Fruit fly (Drosophila melanogaster) whole organism, wandering third instar larva: ENCODE data around the gene Vps45.
A peak's percentile ranks its signal among the peaks of the same experiment; 100 is the strongest.

Source experiments
- Abd-B ChIP-seq: fragments of >200 bp; optimal IDR thresholded peaks from 2 replicates; lab custom pipeline; 2017; ENCODE audit warnings: missing biosample characterization, missing genetic modification characterization
- CG32264 ChIP-seq: fragments of 200-800 bp; sonication (Bioruptor generic); optimal IDR thresholded peaks from 2 replicates; lab custom pipeline; 2016; ENCODE audit warnings: missing biosample characterization, missing genetic modification characterization
- CG9705 ChIP-seq: fragments of 200-800 bp; sonication (Bioruptor generic); optimal IDR thresholded peaks from 2 replicates; lab custom pipeline; 2018; ENCODE audit warnings: missing biosample characterization, mild to moderate bottlenecking, missing genetic modification characterization
- CrebA ChIP-seq: fragments of 200-800 bp; sonication (Bioruptor generic); optimal IDR thresholded peaks from 2 replicates; lab custom pipeline; 2016; ENCODE audit warnings: missing biosample characterization, mild to moderate bottlenecking, missing genetic modification characterization, borderline replicate concordance
- Dfd ChIP-seq: fragments of >200 bp; optimal IDR thresholded peaks from 2 replicates; lab custom pipeline; 2017; ENCODE audit warnings: missing biosample characterization, missing genetic modification characterization
- Dif ChIP-seq: fragments of 200-275, 200-300 bp; sonication (Bioruptor generic); optimal IDR thresholded peaks from 2 replicates; lab custom pipeline; 2018; ENCODE audit warnings: missing biosample characterization, missing genetic modification characterization; ENCODE audit not compliant: partially characterized antibody
- GATAd ChIP-seq: sonication (Bioruptor generic); optimal IDR thresholded peaks from 2 replicates; lab custom pipeline; 2016; ENCODE audit warnings: missing biosample characterization, missing genetic modification characterization
- HLH106 ChIP-seq: fragments of 200-800 bp; optimal IDR thresholded peaks from 3 replicates; lab custom pipeline; 2019; ENCODE audit warnings: missing biosample characterization, mild to moderate bottlenecking, missing genetic modification characterization, moderate library complexity
- Hnf4 ChIP-seq: fragments of 200-800 bp; sonication (Bioruptor generic); optimal IDR thresholded peaks from 2 replicates; lab custom pipeline; 2016; ENCODE audit warnings: missing biosample characterization, mild to moderate bottlenecking, missing genetic modification characterization
- Hr78 ChIP-seq: fragments of >200 bp; optimal IDR thresholded peaks from 2 replicates; lab custom pipeline; 2017; ENCODE audit warnings: missing biosample characterization, missing genetic modification characterization
- Hr83 ChIP-seq: fragments of 200-300 bp; sonication (Bioruptor generic); optimal IDR thresholded peaks from 2 replicates; lab custom pipeline; 2016; ENCODE audit warnings: missing biosample characterization, mild to moderate bottlenecking, missing genetic modification characterization, moderate library complexity; ENCODE audit not compliant: poor library complexity, severe bottlenecking
- Jra ChIP-seq: sonication (Bioruptor generic); optimal IDR thresholded peaks from 2 replicates; lab custom pipeline; 2016; ENCODE audit warnings: missing biosample characterization, missing genetic modification characterization
- Mio ChIP-seq: sonication (Bioruptor generic); optimal IDR thresholded peaks from 2 replicates; lab custom pipeline; 2016; ENCODE audit warnings: missing biosample characterization, missing genetic modification characterization
- Myc ChIP-seq: fragments of >200 bp; optimal IDR thresholded peaks from 2 replicates; lab custom pipeline; 2017
- N ChIP-seq: fragments of >200 bp; optimal IDR thresholded peaks from 2 replicates; lab custom pipeline; 2018; ENCODE audit warnings: missing biosample characterization, missing external identifiers, missing genetic modification characterization
- OdsH ChIP-seq: fragments of 200-800 bp; sonication (Bioruptor generic); optimal IDR thresholded peaks from 2 replicates; lab custom pipeline; 2016; ENCODE audit warnings: missing biosample characterization, mild to moderate bottlenecking, missing genetic modification characterization
- Rel ChIP-seq, 2 experiments: fragments of 200-800 bp; sonication (Bioruptor generic) in 1 of 2; optimal IDR thresholded peaks; 2 replicates in 1 of 2; 3 replicates in 1 of 2; lab custom pipeline; 2016 to 2019; ENCODE audit warnings: mild to moderate bottlenecking in 2 of 2, missing biosample characterization in 2 of 2, missing genetic modification characterization in 2 of 2, moderate library complexity in 1 of 2
- Sp1 ChIP-seq: fragments of 200-800 bp; sonication (Bioruptor generic); optimal IDR thresholded peaks from 3 replicates; lab custom pipeline; 2019; ENCODE audit warnings: missing biosample characterization, mild to moderate bottlenecking, missing genetic modification characterization, moderate library complexity
- Vsx2 ChIP-seq: fragments of 200-300, 225-300 bp; sonication (Bioruptor generic); optimal IDR thresholded peaks from 2 replicates; lab custom pipeline; 2018; ENCODE audit warnings: missing biosample characterization, missing genetic modification characterization; ENCODE audit not compliant: partially characterized antibody
- br ChIP-seq: fragments of 200-800 bp; sonication (Bioruptor generic); optimal IDR thresholded peaks from 2 replicates; lab custom pipeline; 2016; ENCODE audit warnings: missing biosample characterization, missing genetic modification characterization
- brk ChIP-seq: fragments of 200-800 bp; sonication (Bioruptor generic); optimal IDR thresholded peaks from 2 replicates; lab custom pipeline; 2016; ENCODE audit warnings: missing biosample characterization, mild to moderate bottlenecking, missing genetic modification characterization
- dl ChIP-seq, 2 experiments: fragments of 175-275, 200-275 bp in 1 of 2; fragments of 200-275 bp in 1 of 2; sonication (Bioruptor generic); optimal IDR thresholded peaks; lab custom pipeline; 2018; ENCODE audit warnings: mild to moderate bottlenecking in 2 of 2, missing biosample characterization in 2 of 2, missing genetic modification characterization in 2 of 2, moderate library complexity in 2 of 2; ENCODE audit not compliant: partially characterized antibody in 2 of 2, insufficient read depth in 1 of 2
- dmrt93B ChIP-seq: fragments of 200-800 bp; sonication (Bioruptor generic); optimal IDR thresholded peaks from 2 replicates; lab custom pipeline; 2018; ENCODE audit warnings: missing biosample characterization, mild to moderate bottlenecking, missing genetic modification characterization
- dsf ChIP-seq: sonication (Bioruptor generic); optimal IDR thresholded peaks from 2 replicates; lab custom pipeline; 2016; ENCODE audit warnings: missing biosample characterization, missing genetic modification characterization, borderline replicate concordance
- ey ChIP-seq: fragments of 200-800 bp; sonication (Bioruptor generic); optimal IDR thresholded peaks from 2 replicates; lab custom pipeline; 2016; ENCODE audit warnings: missing biosample characterization, missing genetic modification characterization
- foxo ChIP-seq, 2 experiments: fragments of 200-800 bp; sonication (Bioruptor generic); optimal IDR thresholded peaks; 2 replicates in 1 of 2; 3 replicates in 1 of 2; lab custom pipeline; 2016 to 2017; ENCODE audit warnings: missing biosample characterization in 2 of 2, missing genetic modification characterization in 2 of 2
- fru ChIP-seq: fragments of 200-800 bp; sonication (Bioruptor generic); optimal IDR thresholded peaks from 3 replicates; lab custom pipeline; 2016; ENCODE audit warnings: missing biosample characterization, mild to moderate bottlenecking, missing genetic modification characterization
- h ChIP-seq: fragments of 200-800 bp; sonication (Bioruptor generic); optimal IDR thresholded peaks from 3 replicates; lab custom pipeline; 2016; ENCODE audit warnings: missing biosample characterization, mild to moderate bottlenecking, missing genetic modification characterization
- jim ChIP-seq: fragments of 175-275, 200-325 bp; sonication (Bioruptor generic); optimal IDR thresholded peaks from 2 replicates; lab custom pipeline; 2016; ENCODE audit warnings: missing biosample characterization, mild to moderate bottlenecking, missing genetic modification characterization
- lola ChIP-seq: fragments of >200 bp; optimal IDR thresholded peaks from 2 replicates; lab custom pipeline; 2017; ENCODE audit warnings: missing biosample characterization, missing genetic modification characterization
- pan ChIP-seq: fragments of >200 bp; optimal IDR thresholded peaks from 2 replicates; lab custom pipeline; 2017
- psq ChIP-seq: fragments of 200-800 bp; sonication (Bioruptor generic); optimal IDR thresholded peaks from 3 replicates; lab custom pipeline; 2017; ENCODE audit warnings: missing biosample characterization, mild to moderate bottlenecking, missing genetic modification characterization, moderate library complexity
- rgr ChIP-seq: fragments of 200-800 bp; sonication (Bioruptor generic); optimal IDR thresholded peaks from 3 replicates; lab custom pipeline; 2016; ENCODE audit warnings: missing biosample characterization, mild to moderate bottlenecking, missing genetic modification characterization
- sage ChIP-seq: fragments of 200-800 bp; sonication (Bioruptor generic); optimal IDR thresholded peaks from 2 replicates; lab custom pipeline; 2016; ENCODE audit warnings: missing biosample characterization, mild to moderate bottlenecking, missing genetic modification characterization
- sv ChIP-seq: fragments of 200-800 bp; sonication (Bioruptor generic); optimal IDR thresholded peaks from 3 replicates; lab custom pipeline; 2016; ENCODE audit warnings: missing biosample characterization, missing genetic modification characterization
- tai ChIP-seq: sonication (Bioruptor generic); optimal IDR thresholded peaks from 2 replicates; lab custom pipeline; 2016; ENCODE audit warnings: missing biosample characterization, missing genetic modification characterization
- usp ChIP-seq: fragments of >200 bp; optimal IDR thresholded peaks from 2 replicates; lab custom pipeline; 2017; ENCODE audit warnings: missing biosample characterization, missing genetic modification characterization
- woc ChIP-seq: sonication (Bioruptor generic); optimal IDR thresholded peaks from 2 replicates; lab custom pipeline; 2016; ENCODE audit warnings: missing biosample characterization, mild to moderate bottlenecking, missing genetic modification characterization

Gene Vps45

DNA sequence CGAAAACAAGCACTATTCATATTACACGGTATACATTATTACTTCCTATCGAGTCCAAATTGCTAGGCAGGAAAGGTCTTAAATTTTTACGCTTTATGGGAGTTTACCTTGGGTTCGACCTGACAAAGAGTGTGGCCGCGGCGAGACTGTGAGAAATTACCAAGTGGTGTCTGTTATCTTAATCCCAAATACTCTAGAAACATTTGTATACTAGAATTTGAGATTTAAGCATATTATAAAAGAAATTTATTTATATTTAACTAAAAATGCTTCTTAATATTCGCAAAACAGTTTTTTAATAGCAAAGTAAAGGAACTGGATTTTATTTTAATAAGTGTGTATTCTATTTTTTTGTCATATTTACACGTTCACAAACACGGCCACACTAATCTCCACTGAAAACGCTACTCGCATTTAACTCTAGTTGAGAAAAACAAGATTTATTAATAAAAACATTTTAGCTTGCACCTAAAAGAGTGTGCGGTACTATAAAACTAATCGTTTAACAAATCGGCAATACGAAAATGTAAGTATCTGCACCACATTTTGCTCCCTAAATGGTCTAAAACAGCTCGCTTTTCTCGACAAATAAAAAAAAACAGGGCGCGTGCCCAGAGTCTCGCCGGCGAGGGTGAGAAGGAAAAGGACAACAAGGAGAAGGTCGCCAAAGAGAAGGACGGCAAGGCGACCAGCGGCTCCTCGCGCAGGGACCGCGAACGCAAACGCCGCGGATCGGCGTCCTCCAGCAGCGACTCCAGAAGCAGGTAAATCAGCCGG lies 11.9 kb upstream of the Vps45 start, which contains the start of the genes mura and RnpS1:
Gene mura (minus strand): TSS at position 148 of the 777 bp plus-strand sequence.
Gene RnpS1 (plus strand): TSS at position 376 of the 777 bp plus-strand sequence.
- TF ChIP-seq h (GFP tag; lab: Kevin White, UChicago) (no peak), Rel (GFP tag; optimal IDR thresholded peaks at IDR 0.05; lab: Kevin White, UChicago) (no peak), Rel (tag; optimal IDR thresholded peaks at IDR 0.05; lab: Kevin White, UChicago) (peak; percentile 58), dsf (GFP tag; lab: Kevin White, UChicago) (no peak), Abd-B (GFP tag; lab: Kevin White, UChicago) (no peak)

DNA sequence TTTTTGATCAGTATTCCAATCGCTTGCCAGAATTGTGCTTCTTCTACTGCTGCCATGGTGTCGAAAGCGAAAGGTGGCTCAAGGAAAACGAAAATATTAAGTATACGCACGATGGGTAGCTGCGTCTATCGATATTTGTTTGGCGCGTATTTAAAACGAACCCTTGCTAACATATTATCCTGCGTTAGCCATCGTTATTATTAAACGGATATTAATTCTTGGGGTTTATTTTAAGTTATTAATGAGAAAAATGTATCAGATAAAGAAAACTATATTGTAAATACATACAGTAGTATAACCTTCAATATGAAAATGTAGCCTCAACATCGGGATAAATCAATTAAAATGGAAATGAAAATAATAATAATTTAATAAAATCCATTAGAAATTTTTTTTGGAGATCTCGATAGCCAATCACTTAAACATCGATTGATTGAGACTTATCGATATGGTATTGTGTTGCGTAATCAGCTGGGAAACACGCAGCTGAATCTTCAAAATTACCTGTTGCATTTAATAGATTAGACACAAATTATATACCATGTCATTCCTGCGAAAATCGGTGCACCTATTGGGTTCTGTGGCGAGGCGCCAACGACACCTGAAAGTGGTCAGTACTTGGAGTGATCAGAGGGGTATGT lies 8.3 kb upstream of the Vps45 start, which contains the start of the genes CG9386 and BckdhA:
Gene CG9386 (minus strand): TSS at position 75 of the 641 bp plus-strand sequence.
Gene BckdhA (plus strand): TSS at position 452 of the 641 bp plus-strand sequence.
- TF ChIP-seq Hnf4 (GFP tag; lab: Kevin White, UChicago): no peak
- no peak for TF ChIP-seq brk (GFP tag; lab: Kevin White, UChicago)
- TF ChIP-seq CG9705 (GFP tag; lab: Kevin White, UChicago): no peak
- TF ChIP-seq h (GFP tag; lab: Kevin White, UChicago): peak; percentile 57
- TF ChIP-seq foxo (GFP tag; optimal IDR thresholded peaks at IDR 0.05; lab: Kevin White, UChicago): peak in 1 of 2 experiments; percentile 62
- peak; percentile 48 for TF ChIP-seq woc (GFP tag; lab: Kevin White, UChicago)
- no peak for TF ChIP-seq lola
- peak; percentile 54 for TF ChIP-seq rgr (GFP tag; lab: Kevin White, UChicago)
- TF ChIP-seq sv: no peak
- peak; percentile 48 for TF ChIP-seq Hr83 (GFP tag; lab: Kevin White, UChicago)
- TF ChIP-seq HLH106 (tag; lab: Kevin White, UChicago): peak; percentile 31
- TF ChIP-seq psq: peak; percentile 40
- peak; percentile 13 for TF ChIP-seq ey (GFP tag; lab: Kevin White, UChicago)
- TF ChIP-seq OdsH (GFP tag; lab: Kevin White, UChicago): peak; percentile 21
- TF ChIP-seq tai (GFP tag; lab: Kevin White, UChicago): no peak
- no peak for TF ChIP-seq N
- peak; percentile 41 for TF ChIP-seq fru
- TF ChIP-seq Vsx2 (GFP tag; lab: Kevin White, UChicago): no peak
- TF ChIP-seq usp: no peak
- peak; percentile 48 for TF ChIP-seq Sp1
- no peak for TF ChIP-seq Rel (GFP tag; optimal IDR thresholded peaks at IDR 0.05; lab: Kevin White, UChicago)
- peak; percentile 82 for TF ChIP-seq Rel (tag; optimal IDR thresholded peaks at IDR 0.05; lab: Kevin White, UChicago)
- no peak for TF ChIP-seq CrebA (GFP tag; lab: Kevin White, UChicago)
- peak; percentile 18 for TF ChIP-seq Jra (GFP tag; lab: Kevin White, UChicago)
- no peak for TF ChIP-seq sage (GFP tag; lab: Kevin White, UChicago)
- TF ChIP-seq CG32264: no peak

- TF ChIP-seq brk (GFP tag; lab: Kevin White, UChicago) (no peak), psq (peak; percentile 66), sv (peak; percentile 40), pan (lab: Kevin White, UChicago) (no peak), CG32264 (no peak), Hr83 (GFP tag; lab: Kevin White, UChicago) (no peak), CrebA (GFP tag; lab: Kevin White, UChicago) (no peak), fru (peak; percentile 75), N (no peak), dl (GFP tag; optimal IDR thresholded peaks at IDR 0.05; lab: Kevin White, UChicago; ENCODE audit: insufficient read depth in 1 of 2, partially characterized antibody in 2 of 2) (no peak), Myc (lab: Kevin White, UChicago) (peak; percentile 67), Jra (GFP tag; lab: Kevin White, UChicago) (peak; percentile 73), HLH106 (tag; lab: Kevin White, UChicago) (peak; percentile 73), Hnf4 (GFP tag; lab: Kevin White, UChicago) (no peak), dsf (GFP tag; lab: Kevin White, UChicago) (no peak), jim (GFP tag; lab: Kevin White, UChicago) (no peak), br (GFP tag; lab: Kevin White, UChicago) (no peak), Rel (GFP tag; optimal IDR thresholded peaks at IDR 0.05; lab: Kevin White, UChicago) (no peak), Rel (tag; optimal IDR thresholded peaks at IDR 0.05; lab: Kevin White, UChicago) (peak; percentile 50), Dfd (GFP tag; lab: Kevin White, UChicago) (no peak), ey (GFP tag; lab: Kevin White, UChicago) (peak; percentile 73), rgr (GFP tag; lab: Kevin White, UChicago) (peak; percentile 71), Sp1 (peak; percentile 67), GATAd (GFP tag; lab: Kevin White, UChicago) (no peak), Dif (GFP tag; lab: Kevin White, UChicago) (no peak), Hr78 (GFP tag; lab: Kevin White, UChicago) (no peak), dmrt93B (GFP tag; lab: Kevin White, UChicago) (no peak), CG9705 (GFP tag; lab: Kevin White, UChicago) (peak; percentile 61), Mio (GFP tag; lab: Kevin White, UChicago) (no peak), tai (GFP tag; lab: Kevin White, UChicago) (no peak), Vsx2 (GFP tag; lab: Kevin White, UChicago) (no peak), h (GFP tag; lab: Kevin White, UChicago) (peak; percentile 81), Abd-B (GFP tag; lab: Kevin White, UChicago) (no peak)
Observed at dm6 chr3R:9559413-9560014, 4.2 kb upstream of the Vps45 start, which contains the start of the genes AP-1mu and MBD-like. AP-1mu (minus strand) TSS chr3R:9559525. MBD-like (plus strand) TSS chr3R:9559760.
